Worm (Caenorhabditis elegans): ENCODE measurements around the gene EGAP1.5.

The EGAP1.5 gene

DNA sequence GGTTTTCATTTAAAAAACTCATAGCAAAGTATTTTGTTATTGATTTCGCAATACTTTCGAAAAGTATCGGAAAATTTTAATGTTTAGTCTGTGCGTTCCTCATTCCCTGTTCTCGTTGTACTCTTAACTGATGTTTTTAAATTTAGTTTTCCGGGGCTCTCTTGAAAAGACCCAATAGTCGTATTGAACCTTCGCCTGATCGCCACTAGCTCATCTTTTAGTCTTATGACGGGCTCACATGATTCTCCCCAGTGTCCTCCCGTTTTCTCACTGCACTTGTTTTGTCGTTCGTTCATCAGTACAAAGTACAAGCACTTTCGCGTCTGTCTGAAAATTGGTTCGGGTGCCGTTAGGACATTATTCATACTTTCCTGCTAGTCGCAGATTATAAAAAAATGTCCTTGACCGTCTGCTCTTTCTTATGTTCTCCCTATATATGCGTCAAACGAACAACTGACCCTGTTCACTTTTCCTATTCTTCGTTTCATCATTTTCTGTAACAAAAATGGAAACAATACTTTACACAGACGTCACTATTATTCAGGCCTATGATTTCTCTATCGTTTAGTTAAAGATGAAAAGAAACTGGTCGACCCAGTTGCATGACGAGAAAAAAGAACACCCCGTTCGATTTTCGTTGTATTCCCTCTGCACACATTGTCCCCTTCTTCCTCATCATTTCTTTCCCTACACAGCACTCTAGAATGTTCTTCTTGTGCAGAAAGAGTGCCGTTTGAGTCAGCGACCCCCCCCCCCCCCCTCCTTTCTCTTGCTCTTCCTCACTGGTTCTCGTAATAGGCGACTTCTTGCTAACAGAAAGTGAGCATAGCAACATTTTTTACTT, 8.2 kb downstream of the EGAP1.5 start, which contains the start of gene ubq-1:
ubq-1 (plus strand) TSS at position 802 of the 844 bp plus-strand sequence.
- TF ChIP-seq flt-1 (GFP tag; IDR thresholded peaks at IDR 0.05) (peak; percentile 31; the same call in 1 of the 2 replicates), ceh-36 (tag; optimal IDR thresholded peaks at IDR 0.05) (no peak)

DNA sequence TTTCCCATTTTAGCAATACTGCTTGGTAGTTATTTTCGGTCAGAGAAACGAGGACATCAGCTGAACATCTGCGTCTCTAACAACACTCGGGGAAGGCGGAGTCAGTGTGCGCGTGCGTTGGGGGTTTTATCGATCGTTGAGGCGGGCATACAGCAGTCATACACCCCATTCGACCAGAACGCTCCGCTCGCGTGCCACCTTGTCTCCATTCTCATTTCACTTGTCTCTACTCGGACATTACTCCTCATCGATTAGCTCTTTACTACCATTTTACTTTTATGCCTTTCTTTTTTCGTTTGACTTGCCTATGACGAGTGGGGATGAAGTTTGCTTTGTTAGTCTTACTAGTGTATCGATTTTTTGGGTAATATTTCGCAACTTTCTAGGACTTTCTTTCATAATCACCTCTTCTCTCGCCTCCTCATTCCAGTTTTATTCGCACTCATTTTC, 9.0 kb downstream of the EGAP1.5 start:
- TF ChIP-seq tbx-11 (GFP tag; IDR thresholded peaks at IDR 0.05) (peak; percentile 5; the same call in 1 of the 2 replicates), ceh-13 (GFP tag; optimal IDR thresholded peaks at IDR 0.05) (no peak), ama-1 (optimal IDR thresholded peaks at IDR 0.05) (no peak), ets-7 (tag; optimal IDR thresholded peaks at IDR 0.05) (no peak), hmbx-1 (tag; optimal IDR thresholded peaks at IDR 0.05) (no peak), sea-1 (GFP tag; conservative IDR thresholded peaks at IDR 0.05) (no peak), aly-1 (tag; optimal IDR thresholded peaks at IDR 0.05) (no peak), tra-4 (tag; optimal IDR thresholded peaks at IDR 0.05) (no peak), hmg-4 (GFP tag; optimal IDR thresholded peaks at IDR 0.05) (no peak), flt-1 (GFP tag; IDR thresholded peaks at IDR 0.05) (0 out of 2 replicates have a peak, but pooled peaks have one; percentile 30), scrt-1 (GFP tag; IDR thresholded peaks at IDR 0.05) (0 out of 2 replicates have a peak, but pooled peaks have one; percentile 8), tbx-37 (GFP tag; conservative IDR thresholded peaks at IDR 0.05) (no peak), ceh-36 (tag; optimal IDR thresholded peaks at IDR 0.05) (no peak), F13C5.2 (tag; optimal IDR thresholded peaks at IDR 0.05) (no peak)

DNA sequence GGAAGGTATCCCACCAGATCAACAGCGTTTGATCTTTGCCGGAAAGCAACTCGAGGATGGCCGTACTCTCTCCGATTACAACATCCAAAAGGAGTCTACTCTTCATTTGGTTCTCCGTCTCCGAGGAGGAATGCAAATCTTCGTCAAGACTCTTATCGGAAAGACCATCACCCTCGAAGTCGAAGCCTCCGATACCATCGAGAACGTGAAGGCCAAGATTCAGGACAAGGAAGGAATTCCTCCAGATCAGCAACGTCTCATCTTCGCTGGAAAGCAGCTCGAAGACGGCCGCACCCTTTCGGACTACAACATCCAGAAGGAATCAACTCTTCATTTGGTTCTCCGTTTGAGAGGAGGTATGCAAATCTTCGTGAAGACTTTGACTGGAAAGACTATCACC, 10.6 kb downstream of the EGAP1.5 start:
- no peak for TF ChIP-seq ceh-36 (tag; optimal IDR thresholded peaks at IDR 0.05)
- TF ChIP-seq sea-1 (GFP tag; conservative IDR thresholded peaks at IDR 0.05): no peak
- no peak for TF ChIP-seq pes-1 (GFP tag; IDR thresholded peaks at IDR 0.05)

DNA sequence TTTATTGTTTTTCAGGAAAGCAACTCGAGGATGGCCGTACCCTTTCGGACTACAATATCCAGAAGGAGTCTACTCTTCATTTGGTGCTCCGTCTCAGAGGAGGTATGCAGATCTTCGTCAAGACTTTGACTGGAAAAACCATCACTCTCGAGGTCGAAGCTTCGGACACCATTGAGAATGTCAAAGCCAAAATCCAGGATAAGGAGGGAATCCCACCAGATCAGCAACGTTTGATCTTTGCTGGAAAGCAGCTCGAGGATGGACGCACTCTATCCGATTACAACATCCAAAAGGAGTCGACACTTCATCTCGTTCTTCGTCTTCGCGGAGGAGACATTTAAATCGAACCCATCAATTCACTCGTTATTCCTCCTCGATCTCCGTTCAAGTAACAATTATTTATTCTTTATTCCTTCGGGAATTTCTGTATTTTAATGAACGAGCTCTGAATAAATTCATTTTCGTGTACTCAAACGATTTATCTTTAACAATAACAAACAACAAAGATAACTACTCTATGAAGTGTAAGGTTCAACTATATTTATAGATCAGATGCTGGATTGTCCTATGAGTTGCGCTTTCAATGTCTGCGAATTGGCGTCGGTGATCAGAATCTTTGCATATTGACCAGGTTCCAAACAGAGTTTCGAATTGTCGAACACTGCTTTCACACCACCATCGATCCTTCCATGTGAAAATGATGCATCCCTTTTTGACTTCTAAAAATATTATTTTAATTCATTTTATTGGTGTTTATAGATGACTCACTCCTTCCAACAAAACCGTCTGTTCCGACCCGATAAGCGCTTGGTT, 12.1 kb downstream of the EGAP1.5 start:
- TF ChIP-seq tra-4 (tag; optimal IDR thresholded peaks at IDR 0.05) (no peak), scrt-1 (GFP tag; IDR thresholded peaks at IDR 0.05) (no peak), B0310.2 (tag; optimal IDR thresholded peaks at IDR 0.05) (no peak), aly-1 (tag; optimal IDR thresholded peaks at IDR 0.05) (no peak), F13C5.2 (tag; optimal IDR thresholded peaks at IDR 0.05) (no peak), ama-1 (optimal IDR thresholded peaks at IDR 0.05) (no peak), tbx-37 (GFP tag; conservative IDR thresholded peaks at IDR 0.05) (no peak), tbx-11 (GFP tag; IDR thresholded peaks at IDR 0.05) (no peak), ceh-13 (GFP tag; optimal IDR thresholded peaks at IDR 0.05) (no peak), ets-7 (tag; optimal IDR thresholded peaks at IDR 0.05) (no peak), hmg-4 (GFP tag; optimal IDR thresholded peaks at IDR 0.05) (peak; percentile 12), sea-1 (GFP tag; conservative IDR thresholded peaks at IDR 0.05) (peak; percentile 18; the same call in 1 of the 2 replicates), hmbx-1 (tag; optimal IDR thresholded peaks at IDR 0.05) (no peak), pes-1 (GFP tag; IDR thresholded peaks at IDR 0.05) (no peak), ceh-36 (tag; optimal IDR thresholded peaks at IDR 0.05) (no peak), flt-1 (GFP tag; IDR thresholded peaks at IDR 0.05) (peak; percentile 20; the same call in 1 of the 2 replicates), hnd-1 (tag; optimal IDR thresholded peaks at IDR 0.05) (no peak)

DNA sequence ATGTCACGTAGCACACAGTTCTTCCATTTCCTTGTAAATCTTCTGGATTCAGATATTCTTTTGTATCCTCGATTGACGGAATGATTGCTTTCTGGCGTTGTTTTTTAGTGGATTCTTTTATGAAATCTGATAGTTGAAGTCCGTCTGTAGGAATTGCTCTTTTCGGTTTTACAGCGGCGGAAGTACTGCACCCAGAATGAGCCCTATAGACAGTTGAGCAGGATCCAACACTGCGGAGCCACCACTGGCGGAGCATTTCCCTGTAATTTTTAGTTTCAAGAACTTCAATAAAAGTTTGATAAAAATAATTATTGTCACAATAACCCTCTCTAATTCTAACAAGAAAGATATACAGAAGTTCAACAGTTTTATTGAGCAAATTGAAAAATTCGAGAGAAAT, 14.3 kb downstream of the EGAP1.5 start, which contains the start of gene F25B5.5:
F25B5.5 (minus strand) TSS at position 260 of the 400 bp plus-strand sequence.
- TF ChIP-seq flt-1 (GFP tag; IDR thresholded peaks at IDR 0.05): no peak

DNA sequence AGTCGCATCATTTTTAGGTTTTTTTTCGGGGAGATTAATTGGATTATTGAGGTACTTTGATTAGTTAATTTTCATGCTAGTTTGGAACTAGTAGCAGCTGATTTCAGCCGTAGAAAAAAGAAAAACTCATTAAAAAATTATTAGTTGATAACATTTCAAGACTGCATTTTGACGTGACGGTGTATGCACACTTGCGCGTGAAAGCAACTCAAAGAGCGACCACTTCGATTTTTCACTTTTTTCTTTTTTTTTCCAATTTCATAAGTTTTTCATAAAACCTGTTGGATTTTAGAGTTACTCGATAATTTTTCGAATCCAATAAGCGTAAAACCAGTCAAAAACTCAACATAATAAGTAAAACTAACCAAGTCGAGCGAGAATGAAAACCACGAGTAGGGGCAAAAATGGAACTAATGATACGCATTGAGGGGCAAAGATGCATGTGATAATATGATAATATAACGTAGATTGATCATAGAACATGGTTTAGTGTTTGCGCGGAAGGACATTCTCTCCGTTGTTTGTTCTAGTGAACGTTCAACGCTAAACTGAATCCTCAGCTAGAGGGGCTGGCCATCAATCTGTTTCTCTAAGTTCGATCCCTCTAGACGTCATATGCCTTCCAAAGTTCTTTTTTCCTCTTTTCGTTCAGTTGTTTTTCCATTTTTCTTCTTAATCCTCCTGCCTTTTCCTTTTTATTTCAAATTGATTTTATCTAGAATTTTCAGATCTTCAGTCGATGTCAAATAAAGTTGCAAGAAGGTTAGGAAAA, 16.8 kb downstream of the EGAP1.5 start, which contains the start of the genes F25B5.6 and F25B5.3:
F25B5.6 (minus strand) TSS at position 572 of the 772 bp plus-strand sequence.
F25B5.3 (plus strand) TSS at position 722 of the 772 bp plus-strand sequence.
- no peak for TF ChIP-seq flt-1 (GFP tag; IDR thresholded peaks at IDR 0.05)

DNA sequence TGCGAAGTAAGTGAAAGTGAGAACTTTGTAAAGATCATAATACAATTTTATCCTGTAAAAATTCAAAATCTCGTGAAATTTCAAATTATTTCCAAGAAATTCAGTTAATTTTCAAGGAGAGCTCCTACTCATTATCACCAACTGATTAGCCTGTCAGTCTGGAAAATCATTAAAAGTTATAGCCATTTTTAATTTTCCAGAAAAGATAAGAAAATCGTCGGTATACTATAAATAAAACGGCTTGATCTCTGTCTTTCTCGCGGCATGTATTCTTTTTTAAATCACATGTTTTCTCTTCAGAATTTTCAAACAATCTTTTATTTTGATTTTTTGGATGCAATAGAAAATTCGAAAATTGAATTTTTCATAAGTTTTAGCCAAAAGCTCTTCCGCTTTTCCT, 17.5 kb downstream of the EGAP1.5 start:
- TF ChIP-seq scrt-1 (GFP tag; IDR thresholded peaks at IDR 0.05) (no peak), B0310.2 (tag; optimal IDR thresholded peaks at IDR 0.05) (no peak), flt-1 (GFP tag; IDR thresholded peaks at IDR 0.05) (no peak), tra-4 (tag; optimal IDR thresholded peaks at IDR 0.05) (no peak), ceh-13 (GFP tag; optimal IDR thresholded peaks at IDR 0.05) (no peak), F13C5.2 (tag; optimal IDR thresholded peaks at IDR 0.05) (no peak), pes-1 (GFP tag; IDR thresholded peaks at IDR 0.05) (no peak), hnd-1 (tag; optimal IDR thresholded peaks at IDR 0.05) (no peak), tbx-11 (GFP tag; IDR thresholded peaks at IDR 0.05) (no peak), sea-1 (GFP tag; conservative IDR thresholded peaks at IDR 0.05) (no peak), hmbx-1 (tag; optimal IDR thresholded peaks at IDR 0.05) (no peak), hmg-4 (GFP tag; optimal IDR thresholded peaks at IDR 0.05) (no peak), aly-1 (tag; optimal IDR thresholded peaks at IDR 0.05) (no peak), tbx-37 (GFP tag; conservative IDR thresholded peaks at IDR 0.05) (no peak), ets-7 (tag; optimal IDR thresholded peaks at IDR 0.05) (no peak)

All from whole organism, early embryonic.